Fruit fly (Drosophila melanogaster): ENCODE results near the gene crq.

DNA sequence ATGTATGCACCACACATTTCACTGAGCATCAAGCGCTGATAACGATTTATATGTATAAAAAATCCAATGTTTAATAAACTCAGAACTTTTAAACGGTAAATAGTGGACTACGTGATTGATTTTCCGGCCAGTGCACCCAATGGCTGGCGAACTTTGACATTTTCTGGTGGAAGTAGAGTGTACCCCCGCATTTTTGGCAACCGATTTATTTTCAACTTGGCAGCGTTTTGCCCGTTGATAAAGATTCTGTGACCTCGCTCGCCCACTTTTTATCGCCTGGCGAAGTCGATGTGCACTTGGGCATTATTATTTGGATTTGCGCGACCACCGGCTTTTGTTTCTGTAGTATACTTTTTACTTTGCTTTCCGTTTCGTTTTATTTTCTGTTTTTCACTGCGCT, 38.9 kb downstream of the crq start:
- no peak for TF ChIP-seq Sox15 (GFP tag; optimal IDR thresholded peaks at IDR 0.05)
- TF ChIP-seq Eip78C (GFP tag), result no peak
- no peak for TF ChIP-seq CG11902 (GFP tag; optimal IDR thresholded peaks at IDR 0.05)
- no peak for TF ChIP-seq CG9139 (GFP tag; optimal IDR thresholded peaks at IDR 0.05)

Data from whole organism, prepupa.